Worm (Caenorhabditis elegans): ENCODE data around the gene W09G12.10.

Gene W09G12.10

DNA sequence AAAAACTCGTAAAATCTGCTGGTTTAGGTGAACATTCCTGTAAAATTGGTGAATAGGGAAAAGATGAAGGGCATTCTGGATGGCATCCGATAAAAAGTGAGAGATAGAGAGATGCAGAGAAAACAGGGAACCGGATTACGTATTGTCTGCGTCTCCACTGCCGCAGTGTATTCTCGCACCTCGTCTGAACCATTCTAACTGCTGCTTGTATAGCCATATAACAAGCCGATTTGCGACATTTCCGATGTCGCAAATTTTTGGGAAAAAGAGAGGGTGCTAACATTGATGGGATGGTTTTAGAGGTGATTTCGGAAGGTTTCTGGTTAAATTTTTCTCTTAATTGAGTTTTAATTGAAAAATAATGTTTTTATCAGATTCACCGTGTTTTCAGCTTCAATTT, at the start of gene W09G12.10:
W09G12.10 (minus strand) TSS at position 121 of the 400 bp plus-strand sequence.
- TF ChIP-seq B0310.2 (tag; optimal IDR thresholded peaks at IDR 0.05) (no peak), ets-7 (tag; optimal IDR thresholded peaks at IDR 0.05) (no peak), tbx-11 (GFP tag; IDR thresholded peaks at IDR 0.05) (no peak), hmbx-1 (tag; optimal IDR thresholded peaks at IDR 0.05) (no peak), flt-1 (GFP tag; IDR thresholded peaks at IDR 0.05) (no peak), F13C5.2 (tag; optimal IDR thresholded peaks at IDR 0.05) (no peak), ceh-13 (GFP tag; optimal IDR thresholded peaks at IDR 0.05) (no peak), ama-1 (optimal IDR thresholded peaks at IDR 0.05) (no peak), hmg-4 (GFP tag; optimal IDR thresholded peaks at IDR 0.05) (no peak), tra-4 (tag; optimal IDR thresholded peaks at IDR 0.05) (no peak), aly-1 (tag; optimal IDR thresholded peaks at IDR 0.05) (no peak), ceh-36 (tag; optimal IDR thresholded peaks at IDR 0.05) (no peak), scrt-1 (GFP tag; IDR thresholded peaks at IDR 0.05) (no peak), pes-1 (GFP tag; IDR thresholded peaks at IDR 0.05) (no peak), hnd-1 (tag; optimal IDR thresholded peaks at IDR 0.05) (no peak), tbx-37 (GFP tag; conservative IDR thresholded peaks at IDR 0.05) (no peak), sea-1 (GFP tag; conservative IDR thresholded peaks at IDR 0.05) (no peak)

DNA sequence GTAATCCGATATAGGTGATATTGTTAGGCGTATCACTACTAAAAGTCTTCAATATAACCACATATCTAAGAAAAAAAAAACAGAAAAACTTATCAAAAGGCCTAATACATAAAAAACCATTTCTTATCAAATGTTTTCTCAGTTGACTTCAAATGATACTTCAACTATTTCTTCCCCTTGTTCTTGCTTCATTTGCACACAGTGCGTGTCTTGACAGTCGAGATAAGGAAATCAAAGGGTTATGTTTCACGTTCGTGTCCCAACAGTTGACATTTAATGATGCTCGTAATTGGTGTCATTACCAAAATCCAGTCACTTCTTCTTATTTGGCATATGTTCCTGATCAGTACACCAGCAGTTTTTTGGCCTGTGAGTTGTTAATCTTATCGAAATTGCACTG, 45.6 kb upstream of the W09G12.10 start, which contains the start of gene clec-170:
clec-170 (plus strand) TSS at position 143 of the 400 bp plus-strand sequence.
- no peak for TF ChIP-seq tbx-11 (GFP tag; IDR thresholded peaks at IDR 0.05)
- no peak for TF ChIP-seq B0310.2 (tag; optimal IDR thresholded peaks at IDR 0.05)
- TF ChIP-seq hmbx-1 (tag; optimal IDR thresholded peaks at IDR 0.05) = no peak
- no peak for TF ChIP-seq hmg-4 (GFP tag; optimal IDR thresholded peaks at IDR 0.05)
- TF ChIP-seq ceh-36 (tag; optimal IDR thresholded peaks at IDR 0.05) = no peak
- no peak for TF ChIP-seq tbx-37 (GFP tag; conservative IDR thresholded peaks at IDR 0.05)

DNA sequence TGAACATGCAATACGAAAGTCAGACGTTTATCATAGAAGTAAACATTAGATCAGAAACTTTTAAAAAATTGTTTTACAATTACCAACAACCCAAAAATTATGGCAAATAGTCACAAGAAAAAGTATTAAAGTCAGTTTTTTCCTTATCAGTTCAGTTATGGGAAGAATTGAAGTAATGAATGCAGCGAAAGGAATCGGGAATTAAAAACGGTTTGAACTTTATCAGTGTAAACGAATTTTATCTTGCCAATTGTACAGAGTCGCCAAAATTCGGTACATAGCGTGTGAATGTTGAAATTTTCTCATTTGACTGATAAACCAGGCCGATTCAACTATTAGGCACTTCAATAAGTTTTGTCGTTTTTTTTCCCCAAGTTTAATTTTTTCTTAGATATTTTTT, 45.1 kb upstream of the W09G12.10 start:
- TF ChIP-seq hnd-1 (tag; optimal IDR thresholded peaks at IDR 0.05) = no peak

DNA sequence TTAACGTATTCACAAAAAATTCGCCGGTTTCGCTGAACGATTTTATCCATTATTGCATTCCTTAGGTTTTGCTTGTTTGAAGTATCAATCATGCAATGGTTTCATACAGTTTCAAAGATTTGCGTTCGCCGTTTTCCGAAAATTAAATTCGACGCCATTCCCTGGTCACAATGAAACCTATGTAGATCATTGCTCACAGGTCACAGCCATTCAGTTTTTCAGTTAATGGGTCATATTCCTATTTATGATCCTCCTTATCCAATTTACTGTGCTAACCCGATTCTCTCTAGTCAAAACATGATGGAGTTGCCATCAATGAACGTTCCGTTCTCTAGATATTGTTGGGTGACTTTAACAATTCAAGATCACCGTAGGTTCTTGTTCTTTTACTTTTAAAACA, 43.8 kb upstream of the W09G12.10 start, which contains the start of gene F38A1.13:
F38A1.13 (plus strand) TSS at position 301 of the 400 bp plus-strand sequence.
- no peak for TF ChIP-seq scrt-1 (GFP tag; IDR thresholded peaks at IDR 0.05)
- no peak for TF ChIP-seq ceh-36 (tag; optimal IDR thresholded peaks at IDR 0.05)
- no peak for TF ChIP-seq tra-4 (tag; optimal IDR thresholded peaks at IDR 0.05)
- no peak for TF ChIP-seq hmbx-1 (tag; optimal IDR thresholded peaks at IDR 0.05)
- TF ChIP-seq B0310.2 (tag; optimal IDR thresholded peaks at IDR 0.05) = no peak
- TF ChIP-seq hmg-4 (GFP tag; optimal IDR thresholded peaks at IDR 0.05) = no peak
- no peak for TF ChIP-seq ama-1 (optimal IDR thresholded peaks at IDR 0.05)
- TF ChIP-seq ceh-13 (GFP tag; optimal IDR thresholded peaks at IDR 0.05) = no peak
- TF ChIP-seq flt-1 (GFP tag; IDR thresholded peaks at IDR 0.05) = no peak
- TF ChIP-seq sea-1 (GFP tag; conservative IDR thresholded peaks at IDR 0.05) = no peak
- no peak for TF ChIP-seq aly-1 (tag; optimal IDR thresholded peaks at IDR 0.05)
- no peak for TF ChIP-seq tbx-11 (GFP tag; IDR thresholded peaks at IDR 0.05)
- no peak for TF ChIP-seq ets-7 (tag; optimal IDR thresholded peaks at IDR 0.05)
- no peak for TF ChIP-seq hnd-1 (tag; optimal IDR thresholded peaks at IDR 0.05)
- TF ChIP-seq F13C5.2 (tag; optimal IDR thresholded peaks at IDR 0.05) = no peak
- no peak for TF ChIP-seq pes-1 (GFP tag; IDR thresholded peaks at IDR 0.05)
- TF ChIP-seq tbx-37 (GFP tag; conservative IDR thresholded peaks at IDR 0.05) = no peak

DNA sequence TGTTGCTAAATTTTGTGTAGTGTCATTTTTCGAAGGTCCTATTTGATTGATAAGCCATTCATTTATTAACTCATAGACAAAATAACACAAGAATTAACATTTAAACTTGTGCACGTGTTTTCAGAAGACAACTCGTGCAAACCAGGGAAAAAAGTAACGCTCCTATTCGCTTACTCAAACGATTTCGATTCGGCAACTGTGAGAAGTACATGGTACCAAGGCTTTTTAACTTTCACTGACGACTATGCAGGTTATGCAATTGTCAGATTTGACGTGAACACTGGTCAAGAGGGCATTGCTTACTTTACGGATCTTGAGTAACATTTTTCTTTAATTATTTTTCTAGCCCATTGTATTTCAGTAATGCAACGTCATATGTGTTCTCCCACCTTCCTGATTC, 40.8 kb upstream of the W09G12.10 start:
- TF ChIP-seq tbx-37 (GFP tag; conservative IDR thresholded peaks at IDR 0.05) (no peak), ceh-13 (GFP tag; optimal IDR thresholded peaks at IDR 0.05) (no peak), hmg-4 (GFP tag; optimal IDR thresholded peaks at IDR 0.05) (no peak), ets-7 (tag; optimal IDR thresholded peaks at IDR 0.05) (no peak), hnd-1 (tag; optimal IDR thresholded peaks at IDR 0.05) (no peak), ceh-36 (tag; optimal IDR thresholded peaks at IDR 0.05) (no peak), flt-1 (GFP tag; IDR thresholded peaks at IDR 0.05) (no peak), pes-1 (GFP tag; IDR thresholded peaks at IDR 0.05) (no peak), tra-4 (tag; optimal IDR thresholded peaks at IDR 0.05) (no peak), aly-1 (tag; optimal IDR thresholded peaks at IDR 0.05) (no peak), hmbx-1 (tag; optimal IDR thresholded peaks at IDR 0.05) (no peak), sea-1 (GFP tag; conservative IDR thresholded peaks at IDR 0.05) (no peak), tbx-11 (GFP tag; IDR thresholded peaks at IDR 0.05) (no peak), scrt-1 (GFP tag; IDR thresholded peaks at IDR 0.05) (no peak), F13C5.2 (tag; optimal IDR thresholded peaks at IDR 0.05) (no peak), B0310.2 (tag; optimal IDR thresholded peaks at IDR 0.05) (no peak), ama-1 (optimal IDR thresholded peaks at IDR 0.05) (no peak)

DNA sequence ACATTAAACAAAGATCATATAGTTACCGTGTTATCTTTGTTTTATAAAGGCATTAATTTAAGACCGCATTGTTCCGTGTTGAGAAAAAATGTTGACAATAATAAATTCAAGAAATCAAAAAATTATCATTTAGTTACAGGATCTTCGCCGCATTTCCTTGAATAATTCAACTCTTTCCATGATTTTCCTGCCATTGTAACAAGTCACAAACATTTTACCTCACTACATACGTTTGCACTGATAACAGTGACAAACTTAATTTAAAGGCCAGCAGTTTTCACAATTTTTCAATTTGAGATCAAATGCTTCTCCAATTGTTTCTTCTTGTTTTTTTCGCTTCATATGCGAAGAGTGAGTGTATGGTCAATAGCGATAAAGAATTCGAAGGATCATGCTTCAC, 39.9 kb upstream of the W09G12.10 start, which contains the start of gene clec-169:
clec-169 (plus strand) TSS at position 301 of the 400 bp plus-strand sequence.
- TF ChIP-seq hnd-1 (tag; optimal IDR thresholded peaks at IDR 0.05) = no peak
- no peak for TF ChIP-seq tbx-11 (GFP tag; IDR thresholded peaks at IDR 0.05)
- TF ChIP-seq flt-1 (GFP tag; IDR thresholded peaks at IDR 0.05) = no peak
- TF ChIP-seq hmg-4 (GFP tag; optimal IDR thresholded peaks at IDR 0.05) = no peak
- no peak for TF ChIP-seq hmbx-1 (tag; optimal IDR thresholded peaks at IDR 0.05)
- TF ChIP-seq ama-1 (optimal IDR thresholded peaks at IDR 0.05) = no peak
- TF ChIP-seq ets-7 (tag; optimal IDR thresholded peaks at IDR 0.05) = no peak
- TF ChIP-seq ceh-36 (tag; optimal IDR thresholded peaks at IDR 0.05) = no peak

DNA sequence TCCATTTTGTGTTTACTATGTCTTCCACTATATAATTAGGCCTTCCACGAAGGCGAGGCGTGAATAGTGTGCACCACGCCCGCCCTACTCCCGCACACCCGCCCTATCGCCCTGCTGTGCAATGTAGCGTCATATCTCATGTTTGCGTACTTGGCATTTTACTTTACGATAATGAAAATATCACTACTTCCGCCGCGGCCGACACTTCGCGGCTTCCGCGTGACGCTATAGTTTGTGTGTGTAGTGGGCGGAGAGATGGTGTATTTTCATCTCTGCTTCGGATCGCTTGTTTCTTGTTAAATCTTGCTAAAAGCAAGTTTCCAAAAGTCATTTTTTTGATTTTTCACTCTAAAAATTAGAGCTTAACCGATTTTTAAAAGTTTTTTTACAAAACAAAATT, 39.4 kb upstream of the W09G12.10 start:
- TF ChIP-seq tbx-11 (GFP tag; IDR thresholded peaks at IDR 0.05) (no peak), hmbx-1 (tag; optimal IDR thresholded peaks at IDR 0.05) (no peak), B0310.2 (tag; optimal IDR thresholded peaks at IDR 0.05) (no peak)

DNA sequence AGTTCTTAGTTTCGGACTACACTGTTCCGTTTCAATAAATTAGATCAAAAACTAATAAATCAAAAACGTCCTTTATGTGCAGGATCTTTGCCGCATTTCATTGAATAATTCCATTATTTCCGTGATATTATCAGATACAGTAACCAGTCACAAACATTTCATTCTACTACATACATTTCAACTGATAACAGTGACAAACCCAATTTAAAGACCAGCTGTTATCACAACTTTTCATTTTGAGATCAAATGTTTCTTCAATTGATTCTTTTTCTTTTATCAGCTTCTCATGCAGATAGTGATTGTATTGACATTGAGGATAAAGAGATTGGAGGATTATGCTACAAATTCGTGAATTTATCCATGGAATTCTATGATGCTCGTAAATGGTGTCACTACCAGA, 35.6 kb upstream of the W09G12.10 start, which contains the start of gene clec-168:
clec-168 (plus strand) TSS at position 247 of the 400 bp plus-strand sequence.
- no peak for TF ChIP-seq ceh-36 (tag; optimal IDR thresholded peaks at IDR 0.05)

All from whole organism, early embryonic.